Fruit fly (Drosophila melanogaster) whole organism, adult: ENCODE data around the gene Vti1b.

Experiments
- CG11617 ChIP-seq: fragments of 200-800 bp; sonication (Bioruptor generic); optimal IDR thresholded peaks from 2 replicates; lab custom pipeline; 2017; ENCODE audit warnings: mild to moderate bottlenecking, missing biosample characterization, missing genetic modification reagents, missing genetic modification characterization
- CG12768 ChIP-seq: fragments of 200-800 bp; sonication (Bioruptor generic); optimal IDR thresholded peaks from 2 replicates; lab custom pipeline; 2017; ENCODE audit warnings: missing biosample characterization, missing genetic modification characterization, mild to moderate bottlenecking, moderate library complexity, missing genetic modification reagents
- CG14711 ChIP-seq: fragments of 200-800 bp; sonication (Bioruptor generic); optimal IDR thresholded peaks from 2 replicates; lab custom pipeline; 2018; ENCODE audit warnings: missing biosample characterization, mild to moderate bottlenecking, missing genetic modification characterization, moderate library complexity
- CG1620 ChIP-seq: fragments of 200-800 bp; sonication (Bioruptor generic); optimal IDR thresholded peaks from 2 replicates; lab custom pipeline; 2016; ENCODE audit warnings: missing biosample characterization, missing genetic modification characterization
- CG33017 ChIP-seq: fragments of 200-800 bp; sonication (Bioruptor generic); optimal IDR thresholded peaks from 2 replicates; lab custom pipeline; 2018; ENCODE audit warnings: missing biosample characterization, mild to moderate bottlenecking, missing genetic modification characterization, moderate library complexity
- CG5204 ChIP-seq: fragments of 200-800 bp; sonication (Bioruptor generic); optimal IDR thresholded peaks from 2 replicates; lab custom pipeline; 2016; ENCODE audit warnings: missing biosample characterization, missing genetic modification characterization
- CG7045 ChIP-seq: fragments of 200-800 bp; sonication (Bioruptor generic); optimal IDR thresholded peaks from 2 replicates; lab custom pipeline; 2017; ENCODE audit warnings: missing biosample characterization, mild to moderate bottlenecking, missing genetic modification characterization
- CG7101 ChIP-seq: fragments of 200-800 bp; sonication (Bioruptor generic); optimal IDR thresholded peaks from 2 replicates; lab custom pipeline; 2018; ENCODE audit warnings: missing biosample characterization, mild to moderate bottlenecking, missing genetic modification characterization, moderate library complexity
- Clk ChIP-seq: fragments of 200-800 bp; sonication (Bioruptor generic); optimal IDR thresholded peaks from 2 replicates; lab custom pipeline; 2017; ENCODE audit warnings: missing biosample characterization, missing genetic modification characterization
- Crg-1 ChIP-seq: fragments of 200-800 bp; sonication (Bioruptor generic); optimal IDR thresholded peaks from 2 replicates; lab custom pipeline; 2016; ENCODE audit warnings: missing biosample characterization, missing genetic modification characterization
- Hr96 ChIP-seq: fragments of 200-800 bp; sonication (Bioruptor generic); optimal IDR thresholded peaks from 2 replicates; lab custom pipeline; 2016; ENCODE audit warnings: missing biosample characterization, missing genetic modification characterization
- Mnt ChIP-seq: fragments of 200-800 bp; sonication (Bioruptor generic); optimal IDR thresholded peaks from 2 replicates; lab custom pipeline; 2016; ENCODE audit warnings: missing biosample characterization, mild to moderate bottlenecking, missing genetic modification characterization
- bab1 ChIP-seq: fragments of 200-800 bp; sonication (Bioruptor generic); optimal IDR thresholded peaks from 3 replicates; lab custom pipeline; 2019; ENCODE audit warnings: missing biosample characterization, mild to moderate bottlenecking, missing genetic modification characterization, moderate library complexity
- cic ChIP-seq: fragments of 200-800 bp; sonication (Bioruptor generic); optimal IDR thresholded peaks from 2 replicates; lab custom pipeline; 2017; ENCODE audit warnings: missing biosample characterization, mild to moderate bottlenecking, missing genetic modification characterization, moderate library complexity
- cnc ChIP-seq, 2 experiments: fragments of >200 bp; optimal IDR thresholded peaks; 2 replicates each; lab custom pipeline; 2017
- kay ChIP-seq: fragments of 200-800 bp; sonication (Bioruptor generic); peaks from one replicate; lab custom pipeline; 2016; ENCODE audit warnings: missing biosample characterization, missing genetic modification characterization, borderline replicate concordance
- ovo ChIP-seq: fragments of 200-800 bp; sonication (Bioruptor generic); optimal IDR thresholded peaks from 2 replicates; lab custom pipeline; 2016; ENCODE audit warnings: missing biosample characterization, missing genetic modification characterization
- pad ChIP-seq: fragments of 200-800 bp; sonication (Bioruptor generic); optimal IDR thresholded peaks from 3 replicates; lab custom pipeline; 2017; ENCODE audit warnings: missing biosample characterization, missing genetic modification characterization, mild to moderate bottlenecking, moderate library complexity, missing genetic modification reagents
- tj ChIP-seq: fragments of 200-800 bp; sonication (Bioruptor generic); optimal IDR thresholded peaks from 3 replicates; lab custom pipeline; 2017; ENCODE audit warnings: missing biosample characterization, mild to moderate bottlenecking, missing genetic modification characterization, moderate library complexity
- toe ChIP-seq: fragments of 200-800 bp; sonication (Bioruptor generic); optimal IDR thresholded peaks from 2 replicates; lab custom pipeline; 2016; ENCODE audit warnings: missing biosample characterization, missing genetic modification characterization

Vti1b gene

dm6 chr3R:18399698-18400020 is 2.9 kb downstream of the Vti1b start:
- no peak for TF ChIP-seq toe
- TF ChIP-seq CG1620 (GFP tag; lab: Kevin White, UChicago) = no peak
- TF ChIP-seq cnc (optimal IDR thresholded peaks at IDR 0.05; lab: Kevin White, UChicago) = no peak

- no peak for TF ChIP-seq cnc (optimal IDR thresholded peaks at IDR 0.05; lab: Kevin White, UChicago)
- TF ChIP-seq CG11617 (GFP tag; lab: Kevin White, UChicago) = peak; percentile 97
- TF ChIP-seq bab1 (GFP tag; lab: Kevin White, UChicago) = peak; percentile 98
- TF ChIP-seq kay (GFP tag; lab: Kevin White, UChicago) = no peak
- peak; percentile 91 for TF ChIP-seq CG1620 (GFP tag; lab: Kevin White, UChicago)
- TF ChIP-seq CG5204 (GFP tag; lab: Kevin White, UChicago) = peak; percentile 86
- peak; percentile 91 for TF ChIP-seq ovo
- TF ChIP-seq Hr96 = peak; percentile 77
- peak; percentile 98 for TF ChIP-seq CG7101 (tag; lab: Kevin White, UChicago)
- TF ChIP-seq CG33017 = peak; percentile 98
- TF ChIP-seq cic (GFP tag; lab: Kevin White, UChicago) = peak; percentile 75
- TF ChIP-seq CG14711 = peak; percentile 94
- peak; percentile 85 for TF ChIP-seq pad
- peak; percentile 93 for TF ChIP-seq toe
- TF ChIP-seq Clk (GFP tag; lab: Kevin White, UChicago) = peak; percentile 93
- peak; percentile 98 for TF ChIP-seq tj (GFP tag; lab: Kevin White, UChicago)
- TF ChIP-seq Mnt = peak; percentile 82
- peak; percentile 96 for TF ChIP-seq CG7045
- peak; percentile 90 for TF ChIP-seq Crg-1
- TF ChIP-seq CG12768 = peak; percentile 94
Observed at dm6 chr3R:18402549-18403429, 6.0 kb downstream of the Vti1b start, which contains the start of the genes Wdr37 and koko. Gene Wdr37 (minus strand): TSS chr3R:18402716. Gene koko (plus strand): TSS chr3R:18403026.

dm6 chr3R:18404713-18405112 is 7.9 kb downstream of the Vti1b start, which contains the start of gene CG7685:
Gene CG7685 (plus strand): TSS chr3R:18404940.
- TF ChIP-seq Clk (GFP tag; lab: Kevin White, UChicago) (peak; percentile 57), tj (GFP tag; lab: Kevin White, UChicago) (peak; percentile 49), pad (peak; percentile 61), CG5204 (GFP tag; lab: Kevin White, UChicago) (no peak), CG7101 (tag; lab: Kevin White, UChicago) (peak; percentile 81), CG12768 (peak; percentile 84), kay (GFP tag; lab: Kevin White, UChicago) (no peak), CG1620 (GFP tag; lab: Kevin White, UChicago) (peak; percentile 71), ovo (no peak), Crg-1 (peak; percentile 86), CG11617 (GFP tag; lab: Kevin White, UChicago) (peak; percentile 80), cic (GFP tag; lab: Kevin White, UChicago) (peak; percentile 37), CG14711 (peak; percentile 95), CG7045 (peak; percentile 66), cnc (optimal IDR thresholded peaks at IDR 0.05; lab: Kevin White, UChicago) (no peak), Mnt (peak; percentile 76), CG33017 (peak; percentile 73), bab1 (GFP tag; lab: Kevin White, UChicago) (peak; percentile 80), toe (peak; percentile 76), Hr96 (peak; percentile 80)

- no peak for TF ChIP-seq CG12768
- no peak for TF ChIP-seq Mnt
- TF ChIP-seq tj (GFP tag; lab: Kevin White, UChicago) = no peak
- no peak for TF ChIP-seq cic (GFP tag; lab: Kevin White, UChicago)
- TF ChIP-seq Crg-1 = no peak
- TF ChIP-seq CG7101 (tag; lab: Kevin White, UChicago) = no peak
- no peak for TF ChIP-seq Hr96
- no peak for TF ChIP-seq CG7045
- no peak for TF ChIP-seq Clk (GFP tag; lab: Kevin White, UChicago)
- no peak for TF ChIP-seq bab1 (GFP tag; lab: Kevin White, UChicago)
- TF ChIP-seq CG14711 = no peak
- no peak for TF ChIP-seq toe
- TF ChIP-seq CG11617 (GFP tag; lab: Kevin White, UChicago) = no peak
- TF ChIP-seq CG1620 (GFP tag; lab: Kevin White, UChicago) = no peak
- TF ChIP-seq ovo = no peak
Observed at dm6 chr3R:18411205-18411749, 14.5 kb downstream of the Vti1b start, which contains the start of gene CG10864. Gene CG10864 (minus strand): TSS chr3R:18411631.

- TF ChIP-seq cic (GFP tag; lab: Kevin White, UChicago) (no peak), toe (peak; percentile 74), pad (peak; percentile 35), ovo (peak; percentile 30), bab1 (GFP tag; lab: Kevin White, UChicago) (no peak), cnc (optimal IDR thresholded peaks at IDR 0.05; lab: Kevin White, UChicago) (no peak), CG7045 (peak; percentile 20), CG5204 (GFP tag; lab: Kevin White, UChicago) (no peak), Hr96 (peak; percentile 66), CG12768 (peak; percentile 29), CG7101 (tag; lab: Kevin White, UChicago) (peak; percentile 11), CG14711 (peak; percentile 73), Mnt (peak; percentile 51), CG33017 (no peak), CG1620 (GFP tag; lab: Kevin White, UChicago) (peak; percentile 37), Clk (GFP tag; lab: Kevin White, UChicago) (peak; percentile 10), CG11617 (GFP tag; lab: Kevin White, UChicago) (peak; percentile 52), tj (GFP tag; lab: Kevin White, UChicago) (peak; percentile 40)
Observed at dm6 chr3R:18412279-18413214, 15.8 kb downstream of the Vti1b start, which contains the start of gene CG31122. Gene CG31122 (minus strand): TSS chr3R:18412874.
